Fruit fly (Drosophila melanogaster) whole organism, embryonic: ENCODE results near the gene Send1.
A peak's percentile ranks its signal among the peaks of the same experiment; 100 is the strongest.

ENCODE experiments used
- Adf1 ChIP-seq: fragments of 200-800 bp; sonication (Bioruptor generic); IDR thresholded peaks from 2 replicates; pipeline ENCODE4 v1.3.6; 2022; ENCODE audit warnings: missing biosample characterization, missing genetic modification characterization
- Aef1 ChIP-seq: fragments of 200-800 bp; sonication (Bioruptor generic); IDR thresholded peaks from 3 replicates; pipeline ENCODE4 v1.3.6; 2022; ENCODE audit warnings: missing biosample characterization, missing genetic modification characterization
- Bteb2 ChIP-seq: fragments of 200-800 bp; sonication (Bioruptor generic); optimal IDR thresholded peaks from 2 replicates; lab custom pipeline; 2016; ENCODE audit warnings: missing biosample characterization, missing genetic modification characterization
- CG10267 ChIP-seq: fragments of 200-800 bp; sonication (Bioruptor generic); optimal IDR thresholded peaks from 2 replicates; lab custom pipeline; 2018; ENCODE audit warnings: missing biosample characterization, mild to moderate bottlenecking, missing genetic modification characterization, moderate library complexity
- CG10321 ChIP-seq: fragments of 200-800 bp; sonication (Bioruptor generic); IDR thresholded peaks from 2 replicates; pipeline ENCODE4 v1.3.6; 2022; ENCODE audit warnings: missing biosample characterization, missing genetic modification characterization
- CG10431 ChIP-seq: fragments of 200-800 bp; sonication (Bioruptor generic); optimal IDR thresholded peaks from 3 replicates; lab custom pipeline; 2018; ENCODE audit warnings: missing biosample characterization, mild to moderate bottlenecking, missing genetic modification characterization
- CG10654 ChIP-seq: fragments of 200-800 bp; sonication (Bioruptor generic); optimal IDR thresholded peaks from 2 replicates; lab custom pipeline; 2016; ENCODE audit warnings: missing biosample characterization, missing genetic modification characterization
- CG11093 ChIP-seq: fragments of 200-800 bp; sonication (Bioruptor generic); IDR thresholded peaks from 3 replicates; pipeline ENCODE4 v1.3.6; 2022; ENCODE audit warnings: missing biosample characterization, missing genetic modification characterization
- CG12659 ChIP-seq: fragments of 200-800 bp; sonication (Bioruptor generic); optimal IDR thresholded peaks from 3 replicates; lab custom pipeline; 2017; ENCODE audit warnings: mild to moderate bottlenecking, missing biosample characterization, missing genetic modification reagents, missing genetic modification characterization
- CG13894 ChIP-seq: fragments of 200-800 bp; sonication (Bioruptor generic); optimal IDR thresholded peaks from 3 replicates; lab custom pipeline; 2018; ENCODE audit warnings: missing biosample characterization, mild to moderate bottlenecking, missing genetic modification characterization, moderate library complexity
- CG14050 ChIP-seq: fragments of 200-800 bp; sonication (Bioruptor generic); IDR thresholded peaks from 3 replicates; pipeline ENCODE4 v1.3.6; 2022; ENCODE audit warnings: missing biosample characterization, missing genetic modification characterization
- CG15011 ChIP-seq: fragments of 200-800 bp; sonication (Bioruptor generic); optimal IDR thresholded peaks from 3 replicates; lab custom pipeline; 2018; ENCODE audit warnings: missing biosample characterization, mild to moderate bottlenecking, missing genetic modification characterization
- CG16779 ChIP-seq: fragments of 200-800 bp; sonication (Bioruptor generic); IDR thresholded peaks from 2 replicates; pipeline ENCODE4 v1.3.6; 2022; ENCODE audit warnings: missing biosample characterization, missing genetic modification characterization
- CG1832 ChIP-seq: fragments of 200-800 bp; sonication (Bioruptor generic); optimal IDR thresholded peaks from 2 replicates; lab custom pipeline; 2017; ENCODE audit warnings: missing biosample characterization, mild to moderate bottlenecking, missing genetic modification characterization, inconsistent platforms
- CG18619 ChIP-seq: fragments of 200-800 bp; sonication (Bioruptor generic); optimal IDR thresholded peaks from 3 replicates; lab custom pipeline; 2017; ENCODE audit warnings: missing biosample characterization, mild to moderate bottlenecking, missing genetic modification characterization
- CG30431 ChIP-seq: fragments of 200-800 bp; sonication (Bioruptor generic); optimal IDR thresholded peaks from 2 replicates; lab custom pipeline; 2017; ENCODE audit warnings: missing biosample characterization, missing genetic modification characterization
- CG32767 ChIP-seq: fragments of 200-800 bp; sonication (Bioruptor generic); IDR thresholded peaks from 2 replicates; pipeline ENCODE4 v1.3.6; 2022; ENCODE audit warnings: missing biosample characterization, missing genetic modification characterization
- CG3407 ChIP-seq: fragments of 200-800 bp; sonication (Bioruptor generic); optimal IDR thresholded peaks from 2 replicates; lab custom pipeline; 2018; ENCODE audit warnings: missing biosample characterization, mild to moderate bottlenecking, missing genetic modification characterization
- CG3847 ChIP-seq: fragments of 200-800 bp; sonication (Bioruptor generic); IDR thresholded peaks from 2 replicates; pipeline ENCODE4 v1.3.6; 2022; ENCODE audit warnings: missing biosample characterization, missing genetic modification characterization
- CG4282 ChIP-seq: fragments of 200-800 bp; sonication (Bioruptor generic); optimal IDR thresholded peaks from 2 replicates; lab custom pipeline; 2016; ENCODE audit warnings: missing biosample characterization, missing genetic modification characterization
- CG4360 ChIP-seq: fragments of 200-800 bp; sonication (Bioruptor generic); IDR thresholded peaks from 2 replicates; pipeline ENCODE4 v1.3.6; 2022; ENCODE audit warnings: missing biosample characterization, missing genetic modification characterization
- CG4730 ChIP-seq: fragments of 200-800 bp; sonication (Bioruptor generic); IDR thresholded peaks from 2 replicates; pipeline ENCODE4 v1.3.6; 2022; ENCODE audit warnings: missing biosample characterization, missing genetic modification characterization
- CG5953 ChIP-seq: fragments of 200-800 bp; sonication (Bioruptor generic); IDR thresholded peaks from 2 replicates; pipeline ENCODE4 v1.3.6; 2022; ENCODE audit warnings: missing biosample characterization, missing genetic modification characterization
- CG6175 ChIP-seq: fragments of 200-800 bp; sonication (Bioruptor generic); IDR thresholded peaks from 3 replicates; pipeline ENCODE4 v1.3.6; 2022; ENCODE audit warnings: missing biosample characterization, missing genetic modification characterization
- CG6689 ChIP-seq: fragments of 200-800 bp; sonication (Bioruptor generic); IDR thresholded peaks from 2 replicates; pipeline ENCODE4 v1.3.6; 2022; ENCODE audit warnings: missing biosample characterization, missing genetic modification characterization
- CG6791 ChIP-seq: fragments of 200-800 bp; sonication (Bioruptor generic); IDR thresholded peaks from 3 replicates; pipeline ENCODE4 v1.3.6; 2022; ENCODE audit warnings: missing biosample characterization, missing genetic modification characterization; ENCODE audit not compliant: partially characterized antibody
- CG7745 ChIP-seq: fragments of 200-800 bp; sonication (Bioruptor generic); optimal IDR thresholded peaks from 2 replicates; lab custom pipeline; 2018; ENCODE audit warnings: missing biosample characterization, mild to moderate bottlenecking, missing genetic modification characterization, moderate library complexity
- CG7963 ChIP-seq: fragments of 200-800 bp; sonication (Bioruptor generic); IDR thresholded peaks from 3 replicates; pipeline ENCODE4 v1.3.6; 2022; ENCODE audit warnings: missing biosample characterization, missing genetic modification characterization; ENCODE audit not compliant: partially characterized antibody
- CG8281 ChIP-seq: fragments of 200-800 bp; sonication (Bioruptor generic); optimal IDR thresholded peaks from 2 replicates; lab custom pipeline; 2018; ENCODE audit warnings: missing biosample characterization, mild to moderate bottlenecking, missing genetic modification characterization, moderate library complexity
- CG8359 ChIP-seq: fragments of 200-800 bp; sonication (Bioruptor generic); optimal IDR thresholded peaks from 2 replicates; lab custom pipeline; 2017; ENCODE audit warnings: missing biosample characterization, mild to moderate bottlenecking, missing genetic modification characterization, borderline replicate concordance
- CG8478 ChIP-seq: fragments of >200 bp; optimal IDR thresholded peaks from 2 replicates; lab custom pipeline; 2018
- CG9797 ChIP-seq: fragments of 200-800 bp; sonication (Bioruptor generic); optimal IDR thresholded peaks from 3 replicates; lab custom pipeline; 2018; ENCODE audit warnings: missing biosample characterization, mild to moderate bottlenecking, missing genetic modification characterization
- CG9817 ChIP-seq: fragments of 200-800 bp; sonication (Bioruptor generic); optimal IDR thresholded peaks from 2 replicates; lab custom pipeline; 2018; ENCODE audit warnings: missing biosample characterization, mild to moderate bottlenecking, missing genetic modification characterization, moderate library complexity
- Dip2 ChIP-seq: fragments of 200-800 bp; sonication (Bioruptor generic); IDR thresholded peaks from 2 replicates; pipeline ENCODE4 v1.3.6; 2022; ENCODE audit warnings: missing biosample characterization, missing genetic modification characterization
- Doc2 ChIP-seq: fragments of 200-800 bp; sonication (Bioruptor generic); IDR thresholded peaks from 2 replicates; pipeline ENCODE4 v1.3.6; 2022; ENCODE audit warnings: missing biosample characterization, missing genetic modification characterization
- Fer1 ChIP-seq: fragments of 200-800 bp; sonication (Bioruptor generic); optimal IDR thresholded peaks from 2 replicates; lab custom pipeline; 2017; ENCODE audit warnings: missing biosample characterization, mild to moderate bottlenecking, missing genetic modification characterization
- MTF-1 ChIP-seq: fragments of 200-800 bp; sonication (Bioruptor generic); optimal IDR thresholded peaks from 2 replicates; lab custom pipeline; 2018; ENCODE audit warnings: missing biosample characterization, mild to moderate bottlenecking, missing genetic modification characterization, borderline replicate concordance
- Med ChIP-seq: fragments of 200-800 bp; sonication (Bioruptor generic); peaks from one replicate; lab custom pipeline; 2016; ENCODE audit warnings: missing biosample characterization, missing genetic modification characterization, mild to moderate bottlenecking, inconsistent platforms, moderate library complexity
- Sox100B ChIP-seq: fragments of 200-800 bp; sonication (Bioruptor generic); optimal IDR thresholded peaks from 3 replicates; lab custom pipeline; 2018; ENCODE audit warnings: missing biosample characterization, mild to moderate bottlenecking, missing genetic modification characterization
- cg ChIP-seq: fragments of 200-800 bp; sonication (Bioruptor generic); optimal IDR thresholded peaks from 3 replicates; lab custom pipeline; 2019; ENCODE audit warnings: missing biosample characterization, mild to moderate bottlenecking, missing genetic modification characterization, moderate library complexity
- chinmo ChIP-seq: fragments of 200-800 bp; sonication (Bioruptor generic); IDR thresholded peaks from 4 replicates; pipeline ENCODE4 v1.3.6; 2022; ENCODE audit warnings: missing biosample characterization, missing genetic modification characterization; ENCODE audit not compliant: partially characterized antibody
- fd102C ChIP-seq: fragments of 200-800 bp; sonication (Bioruptor generic); optimal IDR thresholded peaks from 2 replicates; lab custom pipeline; 2018; ENCODE audit warnings: missing biosample characterization, mild to moderate bottlenecking, missing genetic modification characterization, moderate library complexity
- hb ChIP-seq: fragments of 200-800 bp; sonication (Bioruptor generic); IDR thresholded peaks from 3 replicates; pipeline ENCODE4 v1.3.6; 2022; ENCODE audit warnings: missing biosample characterization, missing genetic modification characterization; ENCODE audit not compliant: partially characterized antibody
- kah ChIP-seq: fragments of 200-800 bp; sonication (Bioruptor generic); optimal IDR thresholded peaks from 2 replicates; lab custom pipeline; 2018; ENCODE audit warnings: missing biosample characterization, mild to moderate bottlenecking, missing genetic modification characterization
- lab ChIP-seq: fragments of 200-800 bp; sonication (Bioruptor generic); optimal IDR thresholded peaks from 3 replicates; lab custom pipeline; 2017; ENCODE audit warnings: missing biosample characterization, missing genetic modification characterization, mild to moderate bottlenecking, moderate library complexity, missing genetic modification reagents
- peb ChIP-seq: fragments of 200-800 bp; sonication (Bioruptor generic); IDR thresholded peaks from 2 replicates; pipeline ENCODE4 v1.3.6; 2022; ENCODE audit warnings: missing biosample characterization, missing genetic modification characterization
- salm ChIP-seq: fragments of 200-800 bp; sonication (Bioruptor generic); optimal IDR thresholded peaks from 2 replicates; lab custom pipeline; 2018; ENCODE audit warnings: missing biosample characterization, mild to moderate bottlenecking, missing genetic modification characterization
- sd ChIP-seq: fragments of 200-800 bp; sonication (Bioruptor generic); optimal IDR thresholded peaks from 3 replicates; lab custom pipeline; 2018; ENCODE audit warnings: missing biosample characterization, mild to moderate bottlenecking, missing genetic modification characterization, moderate library complexity
- slp2 ChIP-seq: fragments of 200-800 bp; sonication (Bioruptor generic); optimal IDR thresholded peaks from 2 replicates; lab custom pipeline; 2016; ENCODE audit warnings: missing biosample characterization, missing genetic modification characterization
- ssp ChIP-seq: fragments of 200-800 bp; sonication (Bioruptor generic); IDR thresholded peaks from 2 replicates; pipeline ENCODE4 v1.3.6; 2022; ENCODE audit warnings: missing biosample characterization, missing genetic modification characterization
- sug ChIP-seq: fragments of 200-800 bp; optimal IDR thresholded peaks from 2 replicates; lab custom pipeline; 2019; ENCODE audit warnings: missing biosample characterization, mild to moderate bottlenecking, missing genetic modification characterization, moderate library complexity
- tup ChIP-seq: fragments of 200-800 bp; sonication (Bioruptor generic); optimal IDR thresholded peaks from 2 replicates; lab custom pipeline; 2016; ENCODE audit warnings: missing biosample characterization, mild to moderate bottlenecking, missing genetic modification characterization, moderate library complexity

Gene Send1

DNA sequence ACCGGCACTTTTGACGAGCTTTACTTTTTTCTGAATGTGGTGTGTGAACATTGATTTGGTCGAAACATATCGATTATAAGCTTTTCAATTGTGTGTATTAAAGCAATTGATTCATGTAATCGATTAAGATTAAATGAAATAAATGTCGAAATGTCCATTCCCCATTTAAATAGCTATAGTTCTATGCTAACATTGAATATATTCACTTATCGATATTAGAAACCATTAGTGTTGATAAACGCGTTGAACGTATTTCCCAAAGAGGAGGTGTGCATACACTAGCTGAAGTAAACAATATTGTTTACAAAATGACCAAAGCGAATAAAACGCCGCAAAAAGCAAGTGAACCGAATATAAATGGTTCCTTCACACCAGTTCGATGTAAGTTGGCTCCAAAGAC lies 40.8 kb downstream of the Send1 start, which contains the start of the genes Uch and CG34174 (continued):
- TF ChIP-seq CG16779 (GFP tag; lab: Robert Waterston, UW), result no peak
- peak; percentile 61 for TF ChIP-seq CG13894 (tag; lab: Kevin White, UChicago)
- TF ChIP-seq CG3847 (GFP tag; lab: Robert Waterston, UW), result peak; percentile 63
- no peak for TF ChIP-seq CG8359 (GFP tag; lab: Kevin White, UChicago)
- TF ChIP-seq ssp (GFP tag; lab: Robert Waterston, UW), result no peak
- no peak for TF ChIP-seq cg
- no peak for TF ChIP-seq CG18619 (GFP tag; lab: Kevin White, UChicago)
- TF ChIP-seq Doc2 (GFP tag; lab: Robert Waterston, UW), result no peak
- TF ChIP-seq tup, result no peak
- TF ChIP-seq CG30431 (GFP tag; lab: Kevin White, UChicago), result no peak
- no peak for TF ChIP-seq fd102C (GFP tag; lab: Kevin White, UChicago)
- no peak for TF ChIP-seq slp2 (GFP tag; lab: Kevin White, UChicago)
- TF ChIP-seq CG7963 (GFP tag; lab: Robert Waterston, UW), result no peak
- no peak for TF ChIP-seq Adf1 (GFP tag; lab: Robert Waterston, UW)
- no peak for TF ChIP-seq CG9817 (tag; lab: Kevin White, UChicago)
- no peak for TF ChIP-seq CG1832 (GFP tag; lab: Kevin White, UChicago)
- no peak for TF ChIP-seq lab (GFP tag; lab: Kevin White, UChicago)
- TF ChIP-seq Sox100B (GFP tag; lab: Kevin White, UChicago), result no peak
- TF ChIP-seq hb (GFP tag; lab: Robert Waterston, UW), result no peak
- TF ChIP-seq CG10654 (GFP tag; lab: Kevin White, UChicago), result no peak
- TF ChIP-seq CG8478 (lab: Kevin White, UChicago), result no peak
- TF ChIP-seq Bteb2, result peak; percentile 3
- TF ChIP-seq CG4282 (GFP tag; lab: Kevin White, UChicago), result no peak
- TF ChIP-seq Aef1 (GFP tag; lab: Robert Waterston, UW), result no peak
- TF ChIP-seq CG4730 (GFP tag; lab: Robert Waterston, UW), result no peak
- TF ChIP-seq Med (GFP tag; lab: Kevin White, UChicago), result peak; percentile 72
- TF ChIP-seq Dip2 (GFP tag; lab: Robert Waterston, UW), result no peak
- no peak for TF ChIP-seq MTF-1 (GFP tag; lab: Kevin White, UChicago)
- peak; percentile 45 for TF ChIP-seq Fer1 (GFP tag; lab: Kevin White, UChicago)
- peak; percentile 48 for TF ChIP-seq sug
- TF ChIP-seq CG15011, result no peak
- TF ChIP-seq CG32767 (GFP tag; lab: Robert Waterston, UW), result no peak
- no peak for TF ChIP-seq CG11093 (GFP tag; lab: Robert Waterston, UW)
- no peak for TF ChIP-seq CG7745 (tag; lab: Kevin White, UChicago)
- TF ChIP-seq CG10321 (GFP tag; lab: Robert Waterston, UW), result no peak
- no peak for TF ChIP-seq chinmo (GFP tag; lab: Robert Waterston, UW)
- TF ChIP-seq CG6175 (GFP tag; lab: Robert Waterston, UW), result no peak
- no peak for TF ChIP-seq CG4360
- peak; percentile 65 for TF ChIP-seq CG6791 (GFP tag; lab: Robert Waterston, UW)
- TF ChIP-seq CG5953, result no peak
- no peak for TF ChIP-seq sd (tag; lab: Kevin White, UChicago)
- TF ChIP-seq CG9797, result no peak
- TF ChIP-seq CG3407 (GFP tag; lab: Kevin White, UChicago), result no peak
- TF ChIP-seq CG6689 (GFP tag; lab: Robert Waterston, UW), result no peak
- no peak for TF ChIP-seq salm
- TF ChIP-seq kah (GFP tag; lab: Kevin White, UChicago), result no peak
- TF ChIP-seq CG10431 (GFP tag; lab: Kevin White, UChicago), result no peak
- TF ChIP-seq CG12659, result peak; percentile 68
- TF ChIP-seq CG8281 (tag; lab: Kevin White, UChicago), result no peak
- no peak for TF ChIP-seq CG14050
- peak; percentile 95 for TF ChIP-seq CG10267 (tag; lab: Kevin White, UChicago)
- TF ChIP-seq peb (GFP tag; lab: Robert Waterston, UW), result no peak
